Fruit fly (Drosophila melanogaster) ovary, adult (tissue): Measurements from ENCODE around the gene CG16700.

Experiments
- CG17801 ChIP-seq: fragments of 200-800 bp; optimal IDR thresholded peaks from 2 replicates; lab custom pipeline; 2019; ENCODE audit warnings: missing biosample characterization, mild to moderate bottlenecking, missing genetic modification characterization, moderate library complexity; ENCODE audit not compliant: partially characterized antibody

The CG16700 gene

DNA sequence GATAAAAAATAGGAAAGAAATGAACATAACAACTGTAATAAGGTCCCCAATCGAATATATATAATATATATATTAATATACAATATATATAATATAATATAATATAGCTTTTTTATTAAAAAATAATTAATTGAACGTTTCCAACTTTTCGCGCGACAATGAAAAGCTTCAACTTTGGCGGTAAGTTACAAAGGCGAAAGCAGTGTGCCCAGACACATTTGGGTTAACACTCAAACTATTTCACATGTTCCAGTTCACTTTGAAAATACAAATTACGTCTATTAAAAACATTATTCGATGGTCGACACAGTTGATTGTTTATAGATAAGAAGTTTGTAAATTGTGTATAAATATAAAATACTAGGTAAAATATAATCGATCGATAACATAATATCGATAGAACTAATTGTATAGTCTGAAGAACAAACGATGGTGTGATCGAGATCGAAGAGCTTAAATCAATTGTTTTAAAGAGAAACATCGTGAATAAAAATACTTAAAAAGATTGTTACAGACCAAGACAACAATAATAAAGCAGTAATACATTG lies 14.6 kb downstream of the CG16700 start:
- TF ChIP-seq CG17801 (GFP tag; lab: Kevin White, UChicago): no peak

dm6 chrX:17107401-17107916 lies 15.8 kb downstream of the CG16700 start, which contains the start of gene CG5004:
CG5004 (plus strand) TSS chrX:17107582.
- TF ChIP-seq CG17801 (GFP tag; lab: Kevin White, UChicago): no peak

dm6 chrX:17108000-17108399 lies 16.3 kb downstream of the CG16700 start:
- no peak for TF ChIP-seq CG17801 (GFP tag; lab: Kevin White, UChicago)

DNA sequence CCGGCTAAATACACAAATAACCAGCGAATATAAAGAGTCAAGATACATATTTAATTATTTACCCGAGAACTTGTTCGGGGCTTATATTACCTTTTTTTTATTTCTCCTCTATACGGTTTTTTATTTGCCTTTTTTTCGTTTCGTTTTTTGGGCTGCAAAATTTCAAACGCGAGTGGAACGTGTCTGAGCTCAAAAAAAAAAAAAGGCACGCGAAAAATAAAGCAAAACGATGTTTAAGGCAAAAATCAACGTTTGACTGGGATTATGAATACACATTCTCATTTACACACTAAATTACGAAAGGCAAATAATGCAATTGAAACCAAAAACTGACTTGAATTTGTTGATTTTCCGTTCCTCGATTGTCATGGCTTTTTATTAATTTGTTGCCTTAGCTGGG lies 18.0 kb downstream of the CG16700 start:
- no peak for TF ChIP-seq CG17801 (GFP tag; lab: Kevin White, UChicago)

dm6 chrX:17110556-17111177 lies 19.0 kb downstream of the CG16700 start:
- TF ChIP-seq CG17801 (GFP tag; lab: Kevin White, UChicago): no peak

dm6 chrX:17111274-17111673 lies 19.6 kb downstream of the CG16700 start:
- no peak for TF ChIP-seq CG17801 (GFP tag; lab: Kevin White, UChicago)

- no peak for TF ChIP-seq CG17801 (GFP tag; lab: Kevin White, UChicago)
Observed at dm6 chrX:17111958-17112953, 20.6 kb downstream of the CG16700 start.

DNA sequence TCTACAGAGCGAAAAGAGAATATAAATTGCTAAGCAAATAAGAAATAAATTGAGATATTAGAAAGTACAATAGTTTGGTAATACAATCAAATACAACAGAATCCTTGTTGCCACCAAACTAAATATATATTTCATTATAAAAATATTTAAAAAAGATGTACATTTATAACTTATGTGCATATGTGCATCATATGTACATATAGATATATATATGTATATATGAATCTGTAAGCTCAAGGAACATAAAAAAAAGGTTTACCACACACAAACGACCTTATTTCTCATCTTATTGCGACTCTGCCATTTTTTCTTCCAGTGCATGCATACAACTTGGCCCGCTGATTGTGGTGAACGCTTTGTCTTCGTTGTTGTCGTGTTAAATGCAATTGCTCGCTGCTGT lies 21.7 kb downstream of the CG16700 start:
- TF ChIP-seq CG17801 (GFP tag; lab: Kevin White, UChicago): peak; percentile 64

DNA sequence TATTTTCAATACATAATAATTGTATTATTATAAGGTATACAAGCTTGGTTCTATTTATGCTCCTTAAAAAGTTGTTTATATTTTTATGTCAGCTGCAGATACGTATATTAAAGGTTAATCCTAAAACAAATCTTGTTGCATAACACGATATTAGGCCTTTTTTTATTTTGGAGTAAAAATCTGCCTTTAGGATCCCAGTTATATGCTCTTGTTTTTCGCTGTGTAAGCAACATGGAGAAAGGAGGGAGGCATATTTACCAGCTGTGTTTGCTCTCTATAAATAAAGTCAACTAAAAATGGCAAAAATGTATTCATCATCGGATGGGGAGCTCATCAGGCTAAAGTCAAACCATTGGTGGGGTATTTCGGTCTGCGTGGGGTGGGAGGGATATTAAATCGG lies 29.9 kb downstream of the CG16700 start:
- no peak for TF ChIP-seq CG17801 (GFP tag; lab: Kevin White, UChicago)

dm6 chrX:17122425-17123094 lies 30.9 kb downstream of the CG16700 start:
- no peak for TF ChIP-seq CG17801 (GFP tag; lab: Kevin White, UChicago)

DNA sequence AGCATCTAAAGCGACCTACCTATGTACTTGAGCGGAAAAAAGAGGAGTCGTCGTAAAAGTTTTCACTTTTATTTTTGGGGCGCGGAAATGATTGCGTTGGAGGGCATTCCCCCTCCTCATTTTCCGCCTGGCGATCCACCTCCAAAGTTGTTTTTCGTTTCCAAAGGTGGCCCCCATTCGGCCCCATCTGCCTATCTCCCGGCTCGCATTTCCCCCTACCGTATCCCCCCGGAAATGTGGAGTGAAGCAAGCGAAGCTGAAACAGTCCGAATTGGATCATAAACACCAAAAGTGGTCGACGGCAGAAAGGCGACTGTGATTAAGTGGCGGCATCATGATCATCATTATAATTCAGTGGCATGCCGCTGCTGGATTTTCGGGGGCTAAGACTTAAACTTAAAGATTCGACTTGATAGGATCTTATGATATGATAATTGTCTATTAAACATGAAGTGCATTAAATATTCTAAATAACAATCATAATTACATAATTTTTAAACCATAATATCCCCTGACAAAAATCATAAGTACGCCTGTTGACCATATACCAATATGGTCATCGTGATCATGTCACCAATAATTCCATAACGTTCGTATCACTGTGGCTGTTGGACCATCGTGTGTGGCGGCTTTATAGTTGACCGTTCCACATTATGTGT lies 32.0 kb downstream of the CG16700 start:
- no peak for TF ChIP-seq CG17801 (GFP tag; lab: Kevin White, UChicago)

- TF ChIP-seq CG17801 (GFP tag; lab: Kevin White, UChicago): peak; percentile 88
Observed at dm6 chrX:17125017-17125821, 33.6 kb downstream of the CG16700 start.

DNA sequence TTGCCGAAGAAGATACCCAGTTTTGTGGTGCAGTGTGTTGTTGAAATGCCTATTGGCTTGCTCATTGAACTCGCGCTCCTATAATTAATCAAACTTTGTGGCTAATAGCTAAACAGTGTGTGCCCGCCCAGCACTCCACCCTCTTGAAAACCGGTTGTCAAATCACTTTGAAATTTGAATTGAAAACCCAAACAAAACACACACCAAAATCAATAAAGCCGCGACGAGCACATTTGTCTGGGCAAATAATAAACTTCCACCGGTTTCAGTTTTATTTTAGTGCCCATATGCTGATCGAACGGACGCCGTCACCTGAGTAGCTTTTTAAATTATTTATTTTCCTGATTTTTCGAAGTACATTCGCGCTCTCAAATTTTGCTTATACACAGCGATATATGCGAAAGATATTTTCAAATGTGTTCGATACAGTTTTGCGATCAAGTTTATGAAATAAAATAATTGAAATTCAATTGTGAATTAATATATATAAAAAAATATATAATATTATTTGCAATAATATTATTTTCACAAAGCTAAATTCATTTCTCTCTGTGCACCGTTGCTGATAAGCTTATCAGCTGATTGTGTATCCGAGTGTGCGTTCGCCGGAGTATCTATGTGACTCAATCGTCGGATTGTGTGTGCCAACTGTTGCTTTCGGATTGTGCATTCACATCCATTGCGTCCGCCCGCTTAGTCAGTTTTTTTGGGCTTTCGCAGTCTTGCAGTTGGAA lies 38.2 kb downstream of the CG16700 start:
- TF ChIP-seq CG17801 (GFP tag; lab: Kevin White, UChicago): peak; percentile 88
